Fruit fly (Drosophila melanogaster) S2 (cell line): ENCODE data around the gene CG34297.

Experiments used
- CG8478 ChIP-seq: fragments of >200 bp; optimal IDR thresholded peaks from 2 replicates; lab custom pipeline; 2018
- CTCF ChIP-seq, 2 experiments: fragments of >200 bp; optimal IDR thresholded peaks; 2 replicates each; lab custom pipeline; 2018

Gene CG34297

dm6 chr3R:6754104-6754951 lies 6.5 kb upstream of the CG34297 start, which contains the start of gene zen:
Gene zen (minus strand): TSS chr3R:6754194.
- TF ChIP-seq CG8478 (no peak), CTCF (optimal IDR thresholded peaks at IDR 0.05; lab: Kevin White, UChicago) (no peak)

dm6 chr3R:6751467-6752155 lies 3.8 kb upstream of the CG34297 start:
- no peak for TF ChIP-seq CG8478

dm6 chr3R:6746212-6746611 lies 1.6 kb downstream of the CG34297 start:
- no peak for TF ChIP-seq CTCF (optimal IDR thresholded peaks at IDR 0.05; lab: Kevin White, UChicago)
- no peak for TF ChIP-seq CG8478

dm6 chr3R:6744036-6744435 lies 3.8 kb downstream of the CG34297 start, which contains the start of gene zen2:
Gene zen2 (minus strand): TSS chr3R:6744136.
- TF ChIP-seq CG8478 (no peak), CTCF (optimal IDR thresholded peaks at IDR 0.05; lab: Kevin White, UChicago) (no peak)

dm6 chr3R:6741983-6742382 lies 5.8 kb downstream of the CG34297 start, which contains the start of gene pb:
Gene pb (minus strand): TSS chr3R:6742063.
- TF ChIP-seq CG8478 = no peak
- TF ChIP-seq CTCF (optimal IDR thresholded peaks at IDR 0.05; lab: Kevin White, UChicago) = no peak

dm6 chr3R:6741400-6741959 lies 6.3 kb downstream of the CG34297 start:
- TF ChIP-seq CG8478 (no peak), CTCF (optimal IDR thresholded peaks at IDR 0.05; lab: Kevin White, UChicago) (no peak)

- no peak for TF ChIP-seq CG8478
- TF ChIP-seq CTCF (optimal IDR thresholded peaks at IDR 0.05; lab: Kevin White, UChicago) = no peak
Observed at dm6 chr3R:6735722-6736121, 12.1 kb downstream of the CG34297 start.

dm6 chr3R:6726119-6726518 lies 21.7 kb downstream of the CG34297 start:
- TF ChIP-seq CTCF (optimal IDR thresholded peaks at IDR 0.05; lab: Kevin White, UChicago) = no peak

- TF ChIP-seq CTCF (optimal IDR thresholded peaks at IDR 0.05; lab: Kevin White, UChicago) (no peak), CG8478 (no peak)
Observed at dm6 chr3R:6723537-6724171, 24.2 kb downstream of the CG34297 start.

dm6 chr3R:6708858-6709257 lies 38.9 kb downstream of the CG34297 start:
- TF ChIP-seq CTCF (optimal IDR thresholded peaks at IDR 0.05; lab: Kevin White, UChicago) (peak; percentile 63 to 83), CG8478 (no peak)

- TF ChIP-seq CTCF (optimal IDR thresholded peaks at IDR 0.05; lab: Kevin White, UChicago) = peak; percentile 49 to 69
- TF ChIP-seq CG8478 = no peak
Observed at dm6 chr3R:6706327-6706726, 41.5 kb downstream of the CG34297 start.

dm6 chr3R:6703784-6704183 lies 44.0 kb downstream of the CG34297 start, which contains the start of gene Ccp84Aa:
Gene Ccp84Aa (plus strand): TSS chr3R:6704084.
- TF ChIP-seq CTCF (optimal IDR thresholded peaks at IDR 0.05; lab: Kevin White, UChicago) (no peak), CG8478 (no peak)

dm6 chr3R:6702777-6703176 lies 45.0 kb downstream of the CG34297 start, which contains the start of gene Ccp84Ab:
Gene Ccp84Ab (minus strand): TSS chr3R:6702877.
- TF ChIP-seq CG8478 (no peak), CTCF (optimal IDR thresholded peaks at IDR 0.05; lab: Kevin White, UChicago) (no peak)
